Fruit fly (Drosophila melanogaster) whole organism, wandering third instar larva: ENCODE results near the gene CG1635.

ENCODE experiments used
- Abd-B ChIP-seq: fragments of >200 bp; optimal IDR thresholded peaks from 2 replicates; lab custom pipeline; 2017; ENCODE audit warnings: missing biosample characterization, missing genetic modification characterization
- CG9705 ChIP-seq: fragments of 200-800 bp; sonication (Bioruptor generic); optimal IDR thresholded peaks from 2 replicates; lab custom pipeline; 2018; ENCODE audit warnings: missing biosample characterization, mild to moderate bottlenecking, missing genetic modification characterization
- CrebA ChIP-seq: fragments of 200-800 bp; sonication (Bioruptor generic); optimal IDR thresholded peaks from 2 replicates; lab custom pipeline; 2016; ENCODE audit warnings: missing biosample characterization, mild to moderate bottlenecking, missing genetic modification characterization, borderline replicate concordance
- Dfd ChIP-seq: fragments of >200 bp; optimal IDR thresholded peaks from 2 replicates; lab custom pipeline; 2017; ENCODE audit warnings: missing biosample characterization, missing genetic modification characterization
- Dif ChIP-seq: fragments of 200-275, 200-300 bp; sonication (Bioruptor generic); optimal IDR thresholded peaks from 2 replicates; lab custom pipeline; 2018; ENCODE audit warnings: missing biosample characterization, missing genetic modification characterization; ENCODE audit not compliant: partially characterized antibody
- GATAd ChIP-seq: sonication (Bioruptor generic); optimal IDR thresholded peaks from 2 replicates; lab custom pipeline; 2016; ENCODE audit warnings: missing biosample characterization, missing genetic modification characterization
- HLH106 ChIP-seq: fragments of 200-800 bp; optimal IDR thresholded peaks from 3 replicates; lab custom pipeline; 2019; ENCODE audit warnings: missing biosample characterization, mild to moderate bottlenecking, missing genetic modification characterization, moderate library complexity
- Hnf4 ChIP-seq: fragments of 200-800 bp; sonication (Bioruptor generic); optimal IDR thresholded peaks from 2 replicates; lab custom pipeline; 2016; ENCODE audit warnings: missing biosample characterization, mild to moderate bottlenecking, missing genetic modification characterization
- Hr83 ChIP-seq: fragments of 200-300 bp; sonication (Bioruptor generic); optimal IDR thresholded peaks from 2 replicates; lab custom pipeline; 2016; ENCODE audit warnings: missing biosample characterization, mild to moderate bottlenecking, missing genetic modification characterization, moderate library complexity; ENCODE audit not compliant: poor library complexity, severe bottlenecking
- Jra ChIP-seq: sonication (Bioruptor generic); optimal IDR thresholded peaks from 2 replicates; lab custom pipeline; 2016; ENCODE audit warnings: missing biosample characterization, missing genetic modification characterization
- Mio ChIP-seq: sonication (Bioruptor generic); optimal IDR thresholded peaks from 2 replicates; lab custom pipeline; 2016; ENCODE audit warnings: missing biosample characterization, missing genetic modification characterization
- Myc ChIP-seq: fragments of >200 bp; optimal IDR thresholded peaks from 2 replicates; lab custom pipeline; 2017
- N ChIP-seq: fragments of >200 bp; optimal IDR thresholded peaks from 2 replicates; lab custom pipeline; 2018; ENCODE audit warnings: missing biosample characterization, missing external identifiers, missing genetic modification characterization
- OdsH ChIP-seq: fragments of 200-800 bp; sonication (Bioruptor generic); optimal IDR thresholded peaks from 2 replicates; lab custom pipeline; 2016; ENCODE audit warnings: missing biosample characterization, mild to moderate bottlenecking, missing genetic modification characterization
- Rel ChIP-seq, 2 experiments: fragments of 200-800 bp; sonication (Bioruptor generic) in 1 of 2; optimal IDR thresholded peaks; 2 replicates in 1 of 2; 3 replicates in 1 of 2; lab custom pipeline; 2016 to 2019; ENCODE audit warnings: mild to moderate bottlenecking in 2 of 2, missing biosample characterization in 2 of 2, missing genetic modification characterization in 2 of 2, moderate library complexity in 1 of 2
- Sp1 ChIP-seq: fragments of 200-800 bp; sonication (Bioruptor generic); optimal IDR thresholded peaks from 3 replicates; lab custom pipeline; 2019; ENCODE audit warnings: missing biosample characterization, mild to moderate bottlenecking, missing genetic modification characterization, moderate library complexity
- Vsx2 ChIP-seq: fragments of 200-300, 225-300 bp; sonication (Bioruptor generic); optimal IDR thresholded peaks from 2 replicates; lab custom pipeline; 2018; ENCODE audit warnings: missing biosample characterization, missing genetic modification characterization; ENCODE audit not compliant: partially characterized antibody
- br ChIP-seq: fragments of 200-800 bp; sonication (Bioruptor generic); optimal IDR thresholded peaks from 2 replicates; lab custom pipeline; 2016; ENCODE audit warnings: missing biosample characterization, missing genetic modification characterization
- brk ChIP-seq: fragments of 200-800 bp; sonication (Bioruptor generic); optimal IDR thresholded peaks from 2 replicates; lab custom pipeline; 2016; ENCODE audit warnings: missing biosample characterization, mild to moderate bottlenecking, missing genetic modification characterization
- dl ChIP-seq, 2 experiments: fragments of 175-275, 200-275 bp in 1 of 2; fragments of 200-275 bp in 1 of 2; sonication (Bioruptor generic); optimal IDR thresholded peaks; lab custom pipeline; 2018; ENCODE audit warnings: mild to moderate bottlenecking in 2 of 2, missing biosample characterization in 2 of 2, missing genetic modification characterization in 2 of 2, moderate library complexity in 2 of 2; ENCODE audit not compliant: partially characterized antibody in 2 of 2, insufficient read depth in 1 of 2
- dmrt93B ChIP-seq: fragments of 200-800 bp; sonication (Bioruptor generic); optimal IDR thresholded peaks from 2 replicates; lab custom pipeline; 2018; ENCODE audit warnings: missing biosample characterization, mild to moderate bottlenecking, missing genetic modification characterization
- ey ChIP-seq: fragments of 200-800 bp; sonication (Bioruptor generic); optimal IDR thresholded peaks from 2 replicates; lab custom pipeline; 2016; ENCODE audit warnings: missing biosample characterization, missing genetic modification characterization
- foxo ChIP-seq, 2 experiments: fragments of 200-800 bp; sonication (Bioruptor generic); optimal IDR thresholded peaks; 2 replicates in 1 of 2; 3 replicates in 1 of 2; lab custom pipeline; 2016 to 2017; ENCODE audit warnings: missing biosample characterization in 2 of 2, missing genetic modification characterization in 2 of 2
- fru ChIP-seq: fragments of 200-800 bp; sonication (Bioruptor generic); optimal IDR thresholded peaks from 3 replicates; lab custom pipeline; 2016; ENCODE audit warnings: missing biosample characterization, mild to moderate bottlenecking, missing genetic modification characterization
- h ChIP-seq: fragments of 200-800 bp; sonication (Bioruptor generic); optimal IDR thresholded peaks from 3 replicates; lab custom pipeline; 2016; ENCODE audit warnings: missing biosample characterization, mild to moderate bottlenecking, missing genetic modification characterization
- jim ChIP-seq: fragments of 175-275, 200-325 bp; sonication (Bioruptor generic); optimal IDR thresholded peaks from 2 replicates; lab custom pipeline; 2016; ENCODE audit warnings: missing biosample characterization, mild to moderate bottlenecking, missing genetic modification characterization
- psq ChIP-seq: fragments of 200-800 bp; sonication (Bioruptor generic); optimal IDR thresholded peaks from 3 replicates; lab custom pipeline; 2017; ENCODE audit warnings: missing biosample characterization, mild to moderate bottlenecking, missing genetic modification characterization, moderate library complexity
- rgr ChIP-seq: fragments of 200-800 bp; sonication (Bioruptor generic); optimal IDR thresholded peaks from 3 replicates; lab custom pipeline; 2016; ENCODE audit warnings: missing biosample characterization, mild to moderate bottlenecking, missing genetic modification characterization
- sage ChIP-seq: fragments of 200-800 bp; sonication (Bioruptor generic); optimal IDR thresholded peaks from 2 replicates; lab custom pipeline; 2016; ENCODE audit warnings: missing biosample characterization, mild to moderate bottlenecking, missing genetic modification characterization
- tai ChIP-seq: sonication (Bioruptor generic); optimal IDR thresholded peaks from 2 replicates; lab custom pipeline; 2016; ENCODE audit warnings: missing biosample characterization, missing genetic modification characterization
- usp ChIP-seq: fragments of >200 bp; optimal IDR thresholded peaks from 2 replicates; lab custom pipeline; 2017; ENCODE audit warnings: missing biosample characterization, missing genetic modification characterization

The CG1635 gene

dm6 chr3R:31592256-31592879, 3.9 kb downstream of the CG1635 start, which contains the start of gene CG1774 (continued):
- peak; percentile 17 for TF ChIP-seq dmrt93B (GFP tag; lab: Kevin White, UChicago)
- TF ChIP-seq Dfd (GFP tag; lab: Kevin White, UChicago): no peak
- no peak for TF ChIP-seq tai
- TF ChIP-seq Abd-B (GFP tag; lab: Kevin White, UChicago): no peak
- TF ChIP-seq N (GFP tag; lab: Kevin White, UChicago): no peak

- TF ChIP-seq Myc (lab: Kevin White, UChicago): peak; percentile 13
- no peak for TF ChIP-seq CG9705
- peak; percentile 70 for TF ChIP-seq brk (GFP tag; lab: Kevin White, UChicago)
- TF ChIP-seq foxo (GFP tag; optimal IDR thresholded peaks at IDR 0.05; lab: Kevin White, UChicago): peak in 1 of 2 experiments; percentile 30
- TF ChIP-seq Jra (GFP tag; lab: Kevin White, UChicago): peak; percentile 15
- no peak for TF ChIP-seq Dif (GFP tag; lab: Kevin White, UChicago)
- peak; percentile 15 for TF ChIP-seq Hr83
- TF ChIP-seq Rel (GFP tag; optimal IDR thresholded peaks at IDR 0.05; lab: Kevin White, UChicago): no peak
- TF ChIP-seq Rel (tag; optimal IDR thresholded peaks at IDR 0.05; lab: Kevin White, UChicago): peak; percentile 20
- TF ChIP-seq tai: no peak
- TF ChIP-seq h (GFP tag; lab: Kevin White, UChicago): peak; percentile 32
- TF ChIP-seq Sp1 (GFP tag; lab: Kevin White, UChicago): peak; percentile 45
- TF ChIP-seq OdsH (GFP tag; lab: Kevin White, UChicago): no peak
- TF ChIP-seq Hnf4 (GFP tag; lab: Kevin White, UChicago): peak; percentile 35
Observed at dm6 chr3R:31596071-31596883, 7.8 kb downstream of the CG1635 start, which contains the start of gene RpL6. TSS of gene RpL6 (minus strand) at chr3R:31596204.

- TF ChIP-seq dl (GFP tag; optimal IDR thresholded peaks at IDR 0.05; lab: Kevin White, UChicago; ENCODE audit: insufficient read depth in 1 of 2, partially characterized antibody in 2 of 2) (no peak), h (GFP tag; lab: Kevin White, UChicago) (no peak), ey (GFP tag; lab: Kevin White, UChicago) (no peak), usp (no peak), Hr83 (no peak), br (GFP tag; lab: Kevin White, UChicago) (no peak), N (GFP tag; lab: Kevin White, UChicago) (no peak), GATAd (no peak), OdsH (GFP tag; lab: Kevin White, UChicago) (no peak), HLH106 (tag; lab: Kevin White, UChicago) (no peak), Dfd (GFP tag; lab: Kevin White, UChicago) (no peak), Vsx2 (GFP tag; lab: Kevin White, UChicago) (no peak), Dif (GFP tag; lab: Kevin White, UChicago) (no peak), dmrt93B (GFP tag; lab: Kevin White, UChicago) (no peak), jim (GFP tag; lab: Kevin White, UChicago) (no peak), psq (GFP tag; lab: Kevin White, UChicago) (no peak), Rel (GFP tag; optimal IDR thresholded peaks at IDR 0.05; lab: Kevin White, UChicago) (no peak), Rel (tag; optimal IDR thresholded peaks at IDR 0.05; lab: Kevin White, UChicago) (no peak), Mio (GFP tag; lab: Kevin White, UChicago) (no peak)
Observed at dm6 chr3R:31597736-31598431, 9.4 kb downstream of the CG1635 start.

dm6 chr3R:31599538-31600313, 11.3 kb downstream of the CG1635 start:
- TF ChIP-seq rgr (GFP tag; lab: Kevin White, UChicago) (no peak), h (GFP tag; lab: Kevin White, UChicago) (peak; percentile 35), Rel (GFP tag; optimal IDR thresholded peaks at IDR 0.05; lab: Kevin White, UChicago) (peak; percentile 30), Rel (tag; optimal IDR thresholded peaks at IDR 0.05; lab: Kevin White, UChicago) (no peak), CrebA (GFP tag; lab: Kevin White, UChicago) (no peak), ey (GFP tag; lab: Kevin White, UChicago) (no peak), br (GFP tag; lab: Kevin White, UChicago) (peak; percentile 69), Hr83 (peak; percentile 23), HLH106 (tag; lab: Kevin White, UChicago) (no peak), Myc (lab: Kevin White, UChicago) (no peak), OdsH (GFP tag; lab: Kevin White, UChicago) (no peak), Hnf4 (GFP tag; lab: Kevin White, UChicago) (peak; percentile 44), Sp1 (GFP tag; lab: Kevin White, UChicago) (peak; percentile 48), Abd-B (GFP tag; lab: Kevin White, UChicago) (no peak), CG9705 (no peak), psq (GFP tag; lab: Kevin White, UChicago) (no peak), fru (GFP tag; lab: Kevin White, UChicago) (no peak), Dif (GFP tag; lab: Kevin White, UChicago) (no peak), foxo (GFP tag; optimal IDR thresholded peaks at IDR 0.05; lab: Kevin White, UChicago) (no peak), sage (peak; percentile 43)
- TF ChIP-seq, all 38 proteins: peak for 7
